Fruit fly (Drosophila melanogaster) whole organism, pupa: ENCODE results near the gene RpL30.

ENCODE experiments used
- CG10348 ChIP-seq: fragments of 200-800 bp; sonication (Bioruptor generic); IDR thresholded peaks from 2 replicates; pipeline ENCODE4 v1.3.6; 2022; ENCODE audit warnings: missing biosample characterization, missing genetic modification characterization
- CG12605 ChIP-seq: fragments of 200-800 bp; sonication (Bioruptor generic); IDR thresholded peaks from 2 replicates; pipeline ENCODE4 v1.3.6; 2022; ENCODE audit warnings: missing biosample characterization, missing genetic modification characterization
- CG13204 ChIP-seq: fragments of 200-800 bp; sonication (Bioruptor generic); optimal IDR thresholded peaks from 2 replicates; lab custom pipeline; 2018; ENCODE audit warnings: missing biosample characterization, mild to moderate bottlenecking, missing genetic modification characterization, moderate library complexity
- CG14655 ChIP-seq: fragments of 200-800 bp; sonication (Bioruptor generic); optimal IDR thresholded peaks from 3 replicates; lab custom pipeline; 2017; ENCODE audit warnings: mild to moderate bottlenecking, missing biosample characterization, missing genetic modification reagents, missing genetic modification characterization
- CG15710 ChIP-seq: fragments of 200-800 bp; sonication (Bioruptor generic); optimal IDR thresholded peaks from 2 replicates; lab custom pipeline; 2018; ENCODE audit warnings: missing biosample characterization, mild to moderate bottlenecking, missing genetic modification characterization, moderate library complexity
- CG17806 ChIP-seq: fragments of 200-800 bp; sonication (Bioruptor generic); optimal IDR thresholded peaks from 2 replicates; lab custom pipeline; 2018; ENCODE audit warnings: missing biosample characterization, mild to moderate bottlenecking, missing genetic modification characterization, moderate library complexity
- CG32121 ChIP-seq: fragments of 200-800 bp; sonication (Bioruptor generic); IDR thresholded peaks from 2 replicates; pipeline ENCODE4 v1.3.6; 2022; ENCODE audit warnings: missing biosample characterization, missing genetic modification characterization
- CG34367 ChIP-seq: fragments of 200-800 bp; sonication (Bioruptor generic); optimal IDR thresholded peaks from 2 replicates; lab custom pipeline; 2018; ENCODE audit warnings: missing biosample characterization, mild to moderate bottlenecking, missing genetic modification characterization
- CG4496 ChIP-seq: fragments of 200-800 bp; sonication (Bioruptor generic); IDR thresholded peaks from 3 replicates; pipeline ENCODE4 v1.3.6; 2022; ENCODE audit warnings: missing biosample characterization, missing genetic modification characterization
- CG8159 ChIP-seq: fragments of 200-800 bp; sonication (Bioruptor generic); optimal IDR thresholded peaks from 3 replicates; lab custom pipeline; 2018; ENCODE audit warnings: missing biosample characterization, mild to moderate bottlenecking, missing genetic modification characterization, moderate library complexity
- CG8301 ChIP-seq: fragments of 200-800 bp; sonication (Bioruptor generic); optimal IDR thresholded peaks from 2 replicates; lab custom pipeline; 2018; ENCODE audit warnings: missing biosample characterization, mild to moderate bottlenecking, missing genetic modification characterization
- CG9948 ChIP-seq: fragments of 200-800 bp; sonication (Bioruptor generic); optimal IDR thresholded peaks from 2 replicates; lab custom pipeline; 2018; ENCODE audit warnings: missing biosample characterization, mild to moderate bottlenecking, missing genetic modification characterization, moderate library complexity
- D1 ChIP-seq: fragments of 200-800 bp; sonication (Bioruptor generic); optimal IDR thresholded peaks from 2 replicates; lab custom pipeline; 2018; ENCODE audit warnings: missing biosample characterization, mild to moderate bottlenecking, missing genetic modification characterization, moderate library complexity
- EcR ChIP-seq: fragments of 200-800 bp; sonication (Bioruptor generic); optimal IDR thresholded peaks from 3 replicates; lab custom pipeline; 2019; ENCODE audit warnings: missing biosample characterization, missing genetic modification characterization, mild to moderate bottlenecking, moderate library complexity, missing genetic modification reagents
- Ets98B ChIP-seq: fragments of 200-800 bp; sonication (Bioruptor generic); IDR thresholded peaks from 2 replicates; pipeline ENCODE4 v1.3.6; 2022; ENCODE audit warnings: missing biosample characterization, missing genetic modification characterization
- Pif1A ChIP-seq: fragments of 200-800 bp; sonication (Bioruptor generic); optimal IDR thresholded peaks from 3 replicates; lab custom pipeline; 2016; ENCODE audit warnings: missing biosample characterization, missing genetic modification characterization
- Pif1B ChIP-seq: fragments of 200-800 bp; sonication (Bioruptor generic); optimal IDR thresholded peaks from 3 replicates; lab custom pipeline; 2016; ENCODE audit warnings: missing biosample characterization, missing genetic modification characterization
- Snoo ChIP-seq: fragments of 200-800 bp; sonication (Bioruptor generic); optimal IDR thresholded peaks from 3 replicates; lab custom pipeline; 2017; ENCODE audit warnings: missing biosample characterization, mild to moderate bottlenecking, missing genetic modification characterization, inconsistent platforms
- fd96Ca ChIP-seq: fragments of 200-800 bp; sonication (Bioruptor generic); IDR thresholded peaks from 3 replicates; pipeline ENCODE4 v1.3.6; 2022; ENCODE audit warnings: missing biosample characterization, missing genetic modification characterization
- gl ChIP-seq: fragments of 200-800 bp; sonication (Bioruptor generic); optimal IDR thresholded peaks from 2 replicates; lab custom pipeline; 2018; ENCODE audit warnings: missing biosample characterization, mild to moderate bottlenecking, missing genetic modification characterization
- rn ChIP-seq: fragments of 200-800 bp; sonication (Bioruptor generic); IDR thresholded peaks from 2 replicates; pipeline ENCODE4 v1.3.6; 2022; ENCODE audit warnings: missing biosample characterization, missing genetic modification characterization

Gene RpL30

DNA sequence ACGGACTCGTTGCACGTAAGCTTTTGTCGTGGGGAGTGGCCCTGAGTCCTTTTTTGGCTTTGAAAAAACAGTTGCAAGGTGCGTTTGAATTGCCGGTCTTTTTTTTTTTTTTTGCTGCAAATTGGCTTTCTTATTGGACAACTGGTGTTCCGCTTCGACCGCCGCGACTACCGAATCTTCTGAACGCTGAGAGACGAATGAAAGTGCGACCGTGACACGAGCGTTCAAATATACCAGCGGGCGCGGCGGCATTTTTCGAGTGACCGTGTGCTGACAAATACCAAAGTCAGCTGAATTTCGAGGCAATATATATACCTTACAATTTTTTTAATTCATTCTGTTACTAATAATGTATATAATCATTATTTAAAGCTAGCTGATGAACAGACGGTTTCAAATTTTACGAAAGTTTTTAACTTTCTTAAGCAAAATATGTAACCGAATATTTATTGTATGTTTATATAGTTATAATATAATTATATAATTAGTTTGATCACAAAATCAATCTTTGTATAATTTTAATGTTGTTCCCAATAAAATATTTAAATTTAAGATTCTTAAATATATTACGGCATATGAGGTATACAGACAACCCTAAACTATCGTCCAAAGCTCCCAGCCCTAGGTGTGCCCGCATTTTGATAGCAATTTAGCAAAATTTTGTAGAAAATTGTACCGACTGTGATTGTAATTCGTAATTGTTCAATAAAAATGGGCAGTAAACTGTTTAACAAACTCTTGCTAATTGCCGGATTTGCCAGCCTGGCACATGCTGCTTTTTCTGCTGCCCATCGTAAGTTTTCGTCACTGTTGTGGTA is 21.8 kb downstream of the RpL30 start, which contains the start of the genes Swip-1 and EMC5:
Gene Swip-1 (minus strand): TSS at position 203 of the 818 bp plus-strand sequence.
Gene EMC5 (plus strand): TSS at position 630 of the 818 bp plus-strand sequence.
- TF ChIP-seq CG15710 (tag; lab: Kevin White, UChicago) (peak; percentile 61), CG4496 (GFP tag; lab: Robert Waterston, UW) (peak; percentile 39; the same call in 1 of the 3 replicates), CG17806 (tag; lab: Kevin White, UChicago) (peak; percentile 32), CG14655 (GFP tag; lab: Kevin White, UChicago) (peak; percentile 50), CG8159 (tag; lab: Kevin White, UChicago) (peak; percentile 68), CG12605 (GFP tag; lab: Robert Waterston, UW) (no peak), CG8301 (tag; lab: Kevin White, UChicago) (no peak), fd96Ca (GFP tag; lab: Robert Waterston, UW) (0 out of 3 replicates have a peak, but pooled peaks have one; percentile 36), Pif1A (GFP tag; lab: Kevin White, UChicago) (peak; percentile 23), CG9948 (tag; lab: Kevin White, UChicago) (peak; percentile 31), Ets98B (GFP tag; lab: Robert Waterston, UW) (peak; percentile 38; the same call in 1 of the 2 replicates), EcR (GFP tag; lab: Kevin White, UChicago) (no peak), rn (GFP tag; lab: Robert Waterston, UW) (0 out of 2 replicates have a peak, but pooled peaks have one; percentile 9), D1 (tag; lab: Kevin White, UChicago) (peak; percentile 16), CG34367 (tag; lab: Kevin White, UChicago) (peak; percentile 31), Pif1B (GFP tag; lab: Kevin White, UChicago) (peak; percentile 2), CG10348 (GFP tag; lab: Robert Waterston, UW) (no peak), CG13204 (GFP tag; lab: Kevin White, UChicago) (no peak)

DNA sequence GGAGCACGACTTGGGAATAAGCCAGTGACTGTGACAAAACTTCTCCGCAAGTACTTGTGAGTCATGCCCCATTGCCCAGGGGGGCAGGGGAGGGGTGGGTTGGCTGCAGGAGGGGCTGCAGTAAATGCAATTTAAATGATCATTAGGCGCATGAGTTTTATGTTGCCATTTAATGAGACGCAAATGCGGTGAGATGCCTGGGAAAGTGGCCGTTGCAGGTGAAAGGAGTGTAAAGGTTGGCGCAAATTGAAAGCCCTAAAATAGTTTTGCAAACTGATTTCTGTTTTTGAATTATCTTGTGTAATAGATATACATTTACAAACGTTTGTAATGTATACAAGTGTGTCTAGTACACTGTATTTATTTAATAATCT is 23.0 kb downstream of the RpL30 start:
- TF ChIP-seq CG9948 (tag; lab: Kevin White, UChicago): no peak
- TF ChIP-seq EcR (GFP tag; lab: Kevin White, UChicago): no peak
- TF ChIP-seq CG17806 (tag; lab: Kevin White, UChicago): no peak
- TF ChIP-seq fd96Ca (GFP tag; lab: Robert Waterston, UW): no peak
- no peak for TF ChIP-seq CG12605 (GFP tag; lab: Robert Waterston, UW)
- TF ChIP-seq CG15710 (tag; lab: Kevin White, UChicago): no peak
- TF ChIP-seq rn (GFP tag; lab: Robert Waterston, UW): no peak
- no peak for TF ChIP-seq CG8159 (tag; lab: Kevin White, UChicago)
- TF ChIP-seq CG32121 (GFP tag; lab: Robert Waterston, UW): no peak
- no peak for TF ChIP-seq Pif1A (GFP tag; lab: Kevin White, UChicago)
- TF ChIP-seq Snoo (tag; lab: Kevin White, UChicago): no peak
- no peak for TF ChIP-seq CG34367 (tag; lab: Kevin White, UChicago)

DNA sequence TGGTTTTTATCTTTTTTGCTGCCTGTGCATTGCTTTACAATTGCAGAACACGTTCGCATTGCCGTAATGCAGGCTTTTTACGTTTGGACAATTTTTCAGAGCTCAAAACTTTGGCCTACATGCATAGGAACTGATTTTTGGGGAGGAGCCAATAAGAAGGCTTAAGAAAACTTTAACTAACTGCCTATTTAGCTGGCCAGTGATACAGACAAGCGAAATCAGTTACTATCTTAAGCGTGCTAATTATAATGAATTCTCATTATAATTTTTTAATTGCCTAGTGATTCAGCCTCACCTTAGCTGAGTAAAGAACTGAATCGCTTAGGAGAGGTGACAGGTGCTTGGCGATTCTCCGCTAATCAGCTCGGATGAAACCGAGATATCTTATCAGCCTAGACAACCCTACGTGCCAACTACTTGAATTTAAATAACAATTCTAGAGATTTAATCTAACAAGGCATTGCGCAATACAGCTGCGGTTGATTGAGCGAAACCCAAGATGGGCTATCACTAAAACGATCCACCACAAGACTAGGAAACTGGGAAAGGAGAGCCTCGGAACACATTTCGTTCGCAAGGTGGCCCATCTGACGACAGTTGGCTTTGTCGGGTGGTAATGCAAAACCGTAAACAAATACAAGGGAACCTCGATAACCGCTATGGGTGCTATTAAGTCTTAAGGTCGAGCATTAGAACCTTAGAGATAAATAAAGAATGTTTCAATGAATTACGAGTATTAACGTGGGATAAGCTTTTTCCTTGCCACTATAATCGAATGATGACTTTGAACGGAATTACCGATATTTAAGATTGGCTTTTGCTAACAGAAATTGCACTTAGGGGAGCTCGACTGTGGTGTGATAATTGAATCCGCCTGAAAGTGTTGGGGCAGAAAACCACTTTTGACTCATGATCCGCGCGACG is 23.6 kb downstream of the RpL30 start:
- TF ChIP-seq CG15710 (tag; lab: Kevin White, UChicago) (peak; percentile 12), CG17806 (tag; lab: Kevin White, UChicago) (no peak), CG8301 (tag; lab: Kevin White, UChicago) (peak; percentile 9), CG14655 (GFP tag; lab: Kevin White, UChicago) (peak; percentile 36), Pif1A (GFP tag; lab: Kevin White, UChicago) (peak; percentile 6), CG10348 (GFP tag; lab: Robert Waterston, UW) (no peak), CG8159 (tag; lab: Kevin White, UChicago) (peak; percentile 9)

DNA sequence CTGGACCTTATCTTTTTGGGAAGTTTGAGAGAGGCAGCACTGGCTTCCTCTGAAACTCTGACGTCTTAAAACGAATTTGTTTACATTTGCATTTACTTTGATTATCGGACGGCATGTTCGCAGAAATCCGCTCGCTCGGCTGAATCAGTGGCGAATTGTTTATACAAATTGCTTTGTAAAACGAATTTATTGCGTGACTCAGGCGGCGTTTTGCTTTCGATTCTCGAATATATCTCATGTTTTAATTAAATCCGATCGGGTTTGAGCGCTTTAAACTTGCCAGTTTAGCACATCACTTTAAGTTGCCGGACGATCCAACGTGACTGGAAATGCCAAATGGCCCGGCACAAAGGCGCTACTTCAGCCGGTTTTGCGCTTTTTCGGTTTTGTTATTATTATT is 24.9 kb downstream of the RpL30 start:
- TF ChIP-seq CG32121 (GFP tag; lab: Robert Waterston, UW): no peak
- no peak for TF ChIP-seq CG14655 (GFP tag; lab: Kevin White, UChicago)
- TF ChIP-seq CG12605 (GFP tag; lab: Robert Waterston, UW): no peak
- no peak for TF ChIP-seq CG9948 (tag; lab: Kevin White, UChicago)
- TF ChIP-seq rn (GFP tag; lab: Robert Waterston, UW): no peak
- no peak for TF ChIP-seq CG13204 (GFP tag; lab: Kevin White, UChicago)
- no peak for TF ChIP-seq CG15710 (tag; lab: Kevin White, UChicago)
- TF ChIP-seq Pif1A (GFP tag; lab: Kevin White, UChicago): no peak
- no peak for TF ChIP-seq CG10348 (GFP tag; lab: Robert Waterston, UW)
- no peak for TF ChIP-seq D1 (tag; lab: Kevin White, UChicago)
- TF ChIP-seq CG8301 (tag; lab: Kevin White, UChicago): no peak
- TF ChIP-seq EcR (GFP tag; lab: Kevin White, UChicago): no peak
- TF ChIP-seq CG34367 (tag; lab: Kevin White, UChicago): no peak
- no peak for TF ChIP-seq CG8159 (tag; lab: Kevin White, UChicago)
- no peak for TF ChIP-seq Snoo (tag; lab: Kevin White, UChicago)
- TF ChIP-seq Pif1B (GFP tag; lab: Kevin White, UChicago): no peak
- no peak for TF ChIP-seq fd96Ca (GFP tag; lab: Robert Waterston, UW)
- TF ChIP-seq gl: no peak
